Fruit fly (Drosophila melanogaster) whole organism: ENCODE results near the gene Ugt307A1.

Experiments used
- CG8478 ChIP-seq: fragments of >200 bp; optimal IDR thresholded peaks from 2 replicates; lab custom pipeline; 2018; ENCODE audit warnings: inconsistent platforms
- Dll ChIP-seq: fragments of >200 bp; optimal IDR thresholded peaks from 2 replicates; lab custom pipeline; 2017
- EcR ChIP-seq, 2 experiments: fragments of >200 bp; optimal IDR thresholded peaks; 2 replicates each; lab custom pipeline; 2017; ENCODE audit warnings: missing biosample characterization in 2 of 2, missing genetic modification characterization in 2 of 2, missing genetic modification reagents in 2 of 2
- pan ChIP-seq: fragments of >200 bp; optimal IDR thresholded peaks from 2 replicates; lab custom pipeline; 2017
- psq ChIP-seq: fragments of >200 bp; optimal IDR thresholded peaks from 2 replicates; lab custom pipeline; 2017
- usp ChIP-seq: fragments of >200 bp; optimal IDR thresholded peaks from 2 replicates; lab custom pipeline; 2017; ENCODE audit warnings: missing biosample characterization, missing genetic modification characterization, mixed read lengths

- TF ChIP-seq usp (GFP tag; lab: Kevin White, UChicago) (no peak), Dll (lab: Kevin White, UChicago) (no peak), CG8478 (lab: Kevin White, UChicago) (no peak), psq (no peak), pan (lab: Kevin White, UChicago) (no peak), EcR (GFP tag; optimal IDR thresholded peaks at IDR 0.05; lab: Kevin White, UChicago) (no peak)
Observed at dm6 chr2L:7028440-7028839, 39.3 kb upstream of the Ugt307A1 start.
